Worm (Caenorhabditis elegans) whole organism, L4 larva: ENCODE data around the gene ZK829.7.

Experiments used
- D1046.2 ChIP-seq: fragments of 200-800 bp; sonication (Bioruptor generic); IDR thresholded peaks from 2 replicates; pipeline ENCODE4 v1.3.6; 2022; ENCODE audit warnings: missing genetic modification characterization, missing compliant biosample characterization
- spr-3 ChIP-seq: fragments of 200-800 bp; sonication (Bioruptor generic); optimal IDR thresholded peaks from 2 replicates; lab custom pipeline; 2018; ENCODE audit warnings: mild to moderate bottlenecking, missing genetic modification characterization, missing compliant biosample characterization
- unc-130 ChIP-seq: sonication (generic microtip); optimal IDR thresholded peaks from 2 replicates; lab custom pipeline; 2016; ENCODE audit warnings: missing genetic modification reagents, missing genetic modification characterization, missing compliant biosample characterization
- zag-1 ChIP-seq: fragments of 150-350 bp; optimal IDR thresholded peaks from 2 replicates; lab custom pipeline; 2014; ENCODE audit warnings: missing biosample characterization, missing genetic modification characterization
- zip-2 ChIP-seq: fragments of 150-350 bp; optimal IDR thresholded peaks from 2 replicates; lab custom pipeline; 2014; ENCODE audit warnings: missing biosample characterization, missing genetic modification characterization

DNA sequence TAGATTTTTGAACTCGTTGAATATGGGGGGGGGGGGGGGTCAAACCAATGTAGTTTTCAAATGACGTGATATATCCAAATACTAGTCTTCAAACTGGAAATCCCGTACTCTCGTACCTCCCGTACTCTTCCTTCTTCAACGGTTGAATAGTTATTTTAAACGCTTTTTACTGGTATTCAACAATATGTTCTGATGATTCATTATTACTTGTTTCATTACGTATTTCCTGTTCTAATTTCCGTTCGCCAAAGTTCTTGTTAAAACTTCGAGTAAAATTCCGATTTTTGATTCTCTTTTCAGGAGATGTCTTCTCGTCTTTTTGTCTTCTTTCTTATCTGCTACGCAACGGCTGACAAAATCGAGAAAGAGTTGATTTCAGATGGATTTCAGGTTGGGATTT, 30.8 kb downstream of the ZK829.7 start, which contains the start of gene nhx-9:
- TF ChIP-seq unc-130 (GFP tag; lab: Kevin White, UChicago) (no peak), D1046.2 (no peak), zip-2 (tag; lab: Kevin White, UChicago) (no peak), zag-1 (no peak), spr-3 (no peak)
